Fruit fly (Drosophila melanogaster): ENCODE measurements around the gene COX5B.

dm6 chr2L:6566020-6566687 is 8.6 kb downstream of the COX5B start, which contains the start of gene CG13766:
- TF ChIP-seq bab1 (GFP tag; optimal IDR thresholded peaks at IDR 0.05) (peak; percentile 9), CG11617 (GFP tag; optimal IDR thresholded peaks at IDR 0.05) (no peak), CG14711 (tag; optimal IDR thresholded peaks at IDR 0.05) (no peak), kay (GFP tag; ENCODE audit: borderline replicate concordance) (no peak), toe (GFP tag; optimal IDR thresholded peaks at IDR 0.05) (no peak), CG12768 (GFP tag; optimal IDR thresholded peaks at IDR 0.05) (no peak), CG7045 (GFP tag; optimal IDR thresholded peaks at IDR 0.05) (no peak), CG33017 (tag; optimal IDR thresholded peaks at IDR 0.05) (no peak), CG1620 (GFP tag; optimal IDR thresholded peaks at IDR 0.05) (no peak)
